Fruit fly (Drosophila melanogaster): ENCODE data around the gene CG31637.

dm6 chr2L:6479226-6479906 is 19.1 kb upstream of the CG31637 start:
- TF ChIP-seq CG8478 (optimal IDR thresholded peaks at IDR 0.05) (no peak), CTCF (optimal IDR thresholded peaks at IDR 0.05) (no peak)

Data from S2 (cell line).